Fruit fly (Drosophila melanogaster): ENCODE data around the gene Seipin.

DNA sequence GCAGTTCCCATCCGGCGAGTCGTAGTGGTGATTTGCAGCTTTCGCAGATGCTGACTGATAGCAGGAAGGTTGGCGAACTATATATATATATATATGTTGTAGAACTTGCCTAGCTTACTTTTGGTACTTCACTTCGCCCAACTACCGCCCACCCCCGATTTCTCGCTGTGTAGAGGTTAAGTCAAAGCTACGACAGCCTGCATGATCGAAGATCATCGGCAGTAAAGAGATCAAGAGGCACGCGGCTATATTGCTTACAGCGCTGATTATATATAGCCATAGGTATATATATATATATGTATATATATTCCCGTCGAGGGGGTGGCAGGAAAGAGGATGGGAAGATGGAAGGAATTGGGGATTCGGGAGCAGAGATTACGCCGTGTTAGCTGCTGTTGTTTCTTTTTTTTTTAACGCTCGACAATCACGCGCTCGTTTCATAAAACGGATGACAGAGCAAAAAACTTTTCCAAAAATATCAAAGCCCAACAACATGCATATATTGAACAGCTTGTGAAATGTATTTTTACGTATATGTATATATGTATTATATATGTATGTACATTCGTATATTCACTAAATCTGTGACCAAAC, 43.0 kb downstream of the Seipin start:
- TF ChIP-seq psq (GFP tag; optimal IDR thresholded peaks at IDR 0.05): no peak
- no peak for TF ChIP-seq usp (GFP tag; optimal IDR thresholded peaks at IDR 0.05)
